Comparison of ENCODE assay signal across 1 worm cellular context in the genomic region with DNA sequence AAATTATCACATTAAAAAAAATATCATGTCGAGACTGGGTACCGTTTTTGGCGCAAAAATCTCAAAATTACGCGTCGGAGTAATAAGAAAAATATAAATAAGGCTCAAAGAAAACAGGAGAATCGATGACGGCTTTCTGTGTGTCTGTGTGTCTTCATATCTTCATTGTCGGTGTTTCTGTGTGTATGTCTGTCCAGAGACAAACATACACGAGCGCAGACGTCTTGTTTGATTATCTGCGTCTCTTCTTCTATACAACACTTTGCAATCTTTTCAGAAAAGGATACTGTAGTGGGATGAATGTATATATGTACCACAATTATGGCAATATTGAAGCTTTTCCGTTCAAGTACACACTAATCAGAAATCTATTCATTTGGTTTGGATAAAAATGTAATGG.
TF ChIP-seq lines count a peak whose summit lies in the region.

A gene (minus strand): TSS at position 252 of the 400 bp plus-strand sequence.

TF ChIP-seq in whole organism, L4 larva, 104 proteins besides CTCF, POLR2A, EP300 and RAD21 (continued from another document):
- TF ChIP-seq daf-16 (GFP tag; optimal IDR thresholded peaks at IDR 0.05; lab: Kevin White, UChicago), result peak in 1 of 2 experiments; percentile 32
- peak; percentile 45 for TF ChIP-seq daf-16 (tag; optimal IDR thresholded peaks at IDR 0.05; lab: Kevin White, UChicago)
- no peak for TF ChIP-seq spr-1 (tag; optimal IDR thresholded peaks at IDR 0.05; lab: Kevin White, UChicago)
- peak; percentile 49 for TF ChIP-seq hlh-11 (tag; optimal IDR thresholded peaks at IDR 0.05; lab: Kevin White, UChicago)
- TF ChIP-seq unc-62 (GFP tag; optimal IDR thresholded peaks at IDR 0.05 in 1 of 2; lab: Kevin White, UChicago), result no peak
- TF ChIP-seq unc-62 (tag; optimal IDR thresholded peaks at IDR 0.05; lab: Kevin White, UChicago), result no peak
- TF ChIP-seq lim-7 (GFP tag; IDR thresholded peaks at IDR 0.05; lab: Robert Waterston, UW), result no peak
- TF ChIP-seq hlh-30 (tag; optimal IDR thresholded peaks at IDR 0.05; lab: Kevin White, UChicago; ENCODE audit: insufficient read depth), result peak; percentile 56
- TF ChIP-seq lin-1 (GFP tag; IDR thresholded peaks at IDR 0.05; lab: Robert Waterston, UW), result peak; percentile 27; the same call in 1 of the 2 replicates
- TF ChIP-seq Y105C5A.15 (GFP tag; IDR thresholded peaks at IDR 0.05; lab: Robert Waterston, UW), result 0 out of 2 replicates have a peak, but pooled peaks have one; percentile 33
- no peak for TF ChIP-seq zip-2 (tag; optimal IDR thresholded peaks at IDR 0.05; lab: Kevin White, UChicago)
- TF ChIP-seq skn-1 (tag; optimal IDR thresholded peaks at IDR 0.05; lab: Kevin White, UChicago), result no peak
- no peak for TF ChIP-seq zfp-3 (GFP tag; conservative IDR thresholded peaks at IDR 0.05; lab: Robert Waterston, UW)
- TF ChIP-seq arid-1 (GFP tag; conservative IDR thresholded peaks at IDR 0.05; lab: Robert Waterston, UW), result 0 out of 2 replicates have a peak, but pooled peaks have one; percentile 27
- TF ChIP-seq F44E2.7 (GFP tag; IDR thresholded peaks at IDR 0.05; lab: Robert Waterston, UW), result no peak
- TF ChIP-seq egl-43 (GFP tag; IDR thresholded peaks at IDR 0.05; lab: Robert Waterston, UW), result no peak
- TF ChIP-seq Y48G9A.11 (GFP tag; IDR thresholded peaks at IDR 0.05; lab: Robert Waterston, UW), result no peak
- TF ChIP-seq nhr-48 (tag; optimal IDR thresholded peaks at IDR 0.05; lab: Kevin White, UChicago), result no peak
- TF ChIP-seq nhr-6 (tag; optimal IDR thresholded peaks at IDR 0.05; lab: Kevin White, UChicago), result peak; percentile 54
- no peak for TF ChIP-seq Y5F2A.4 (GFP tag; optimal IDR thresholded peaks at IDR 0.05; lab: Kevin White, UChicago)
- peak; percentile 34; the same call in 1 of the 2 replicates for TF ChIP-seq hmg-1.1 (GFP tag; IDR thresholded peaks at IDR 0.05; lab: Robert Waterston, UW)
- no peak for TF ChIP-seq daf-12 (tag; optimal IDR thresholded peaks at IDR 0.05; lab: Kevin White, UChicago)
- TF ChIP-seq nhr-11 (tag; optimal IDR thresholded peaks at IDR 0.05; lab: Kevin White, UChicago), result no peak
- TF ChIP-seq ama-1 (optimal IDR thresholded peaks at IDR 0.05; lab: Kevin White, UChicago), result peak; percentile 19
- TF ChIP-seq ceh-32 (tag; optimal IDR thresholded peaks at IDR 0.05; lab: Kevin White, UChicago; ENCODE audit: poor library complexity), result no peak
- TF ChIP-seq hif-1 (tag; optimal IDR thresholded peaks at IDR 0.05; lab: Kevin White, UChicago), result no peak
- TF ChIP-seq ztf-11 (tag; optimal IDR thresholded peaks at IDR 0.05; lab: Kevin White, UChicago), result no peak
- TF ChIP-seq lir-3 (tag; optimal IDR thresholded peaks at IDR 0.05; lab: Kevin White, UChicago), result no peak
- TF ChIP-seq pha-4 (GFP tag; IDR thresholded peaks at IDR 0.05; lab: Robert Waterston, UW), result no peak
- peak; percentile 77 for TF ChIP-seq pha-4 (tag; optimal IDR thresholded peaks at IDR 0.05; lab: Kevin White, UChicago)
- no peak for TF ChIP-seq nhr-25 (tag; optimal IDR thresholded peaks at IDR 0.05; lab: Kevin White, UChicago; ENCODE audit: borderline replicate concordance, insufficient read depth)
- no peak for TF ChIP-seq gei-8 (GFP tag; optimal IDR thresholded peaks at IDR 0.05; lab: Kevin White, UChicago)
- TF ChIP-seq nhr-28 (tag; optimal IDR thresholded peaks at IDR 0.05; lab: Kevin White, UChicago), result peak; percentile 43
- peak; percentile 73 for TF ChIP-seq mep-1 (tag; optimal IDR thresholded peaks at IDR 0.05; lab: Kevin White, UChicago)
- TF ChIP-seq F49E8.2 (tag; optimal IDR thresholded peaks at IDR 0.05; lab: Kevin White, UChicago; ENCODE audit: borderline replicate concordance), result no peak
- peak; percentile 42 for TF ChIP-seq mxl-3 (GFP tag; optimal IDR thresholded peaks at IDR 0.05; lab: Kevin White, UChicago)
- no peak for TF ChIP-seq lin-15B (tag; optimal IDR thresholded peaks at IDR 0.05; lab: Kevin White, UChicago)
- peak; percentile 37 for TF ChIP-seq rbr-2 (tag; optimal IDR thresholded peaks at IDR 0.05; lab: Kevin White, UChicago)
- TF ChIP-seq nhr-42 (GFP tag; IDR thresholded peaks at IDR 0.05; lab: Robert Waterston, UW), result no peak
- TF ChIP-seq attf-4 (tag; optimal IDR thresholded peaks at IDR 0.05; lab: Kevin White, UChicago), result no peak
- TF ChIP-seq nhr-237 (tag; optimal IDR thresholded peaks at IDR 0.05; lab: Kevin White, UChicago), result no peak
- TF ChIP-seq set-16 (GFP tag; IDR thresholded peaks at IDR 0.05; lab: Robert Waterston, UW), result no peak
- TF ChIP-seq ceh-28 (tag; optimal IDR thresholded peaks at IDR 0.05; lab: Kevin White, UChicago), result no peak
- no peak for TF ChIP-seq jun-1 (tag; optimal IDR thresholded peaks at IDR 0.05; lab: Kevin White, UChicago)
- TF ChIP-seq ceh-62 (tag; optimal IDR thresholded peaks at IDR 0.05; lab: Kevin White, UChicago), result no peak
- TF ChIP-seq sdz-12 (GFP tag; optimal IDR thresholded peaks at IDR 0.05; lab: Kevin White, UChicago), result no peak
- TF ChIP-seq F26F4.8 (GFP tag; conservative IDR thresholded peaks at IDR 0.05; lab: Robert Waterston, UW), result no peak
- no peak for TF ChIP-seq mdt-29 (GFP tag; IDR thresholded peaks at IDR 0.05; lab: Robert Waterston, UW)
- TF ChIP-seq ceh-20 (GFP tag; IDR thresholded peaks at IDR 0.05; lab: Robert Waterston, UW), result no peak
- TF ChIP-seq nhr-102 (tag; optimal IDR thresholded peaks at IDR 0.05; lab: Kevin White, UChicago), result peak; percentile 39
- no peak for TF ChIP-seq nhr-76 (tag; optimal IDR thresholded peaks at IDR 0.05; lab: Kevin White, UChicago)
- TF ChIP-seq dmd-9 (GFP tag; IDR thresholded peaks at IDR 0.05; lab: Robert Waterston, UW), result no peak
